Worm (Caenorhabditis elegans): ENCODE results near the gene Y73C8C.10.

The Y73C8C.10 gene

ce11 chrV:3138488-3138887, 10.9 kb upstream of the Y73C8C.10 start, which contains the start of the genes irld-3 and F02C9.1:
irld-3 (minus strand) TSS chrV:3138588.
F02C9.1 (plus strand) TSS chrV:3138703.
- TF ChIP-seq unc-62 (GFP tag; optimal IDR thresholded peaks at IDR 0.05 in 1 of 2) (peak in 1 of 2 experiments; percentile 39), unc-62 (tag; optimal IDR thresholded peaks at IDR 0.05) (no peak), lin-38 (GFP tag; IDR thresholded peaks at IDR 0.05) (no peak)

ce11 chrV:3133293-3133755, 5.8 kb upstream of the Y73C8C.10 start, which contains the start of gene F02C9.2:
F02C9.2 (plus strand) TSS chrV:3133705.
- TF ChIP-seq fos-1 (tag; optimal IDR thresholded peaks at IDR 0.05) (no peak), nhr-237 (tag; optimal IDR thresholded peaks at IDR 0.05) (no peak), set-16 (GFP tag; IDR thresholded peaks at IDR 0.05) (peak; percentile 76)

- TF ChIP-seq set-16 (GFP tag; IDR thresholded peaks at IDR 0.05) (peak; percentile 99), F44E2.7 (GFP tag; IDR thresholded peaks at IDR 0.05) (peak; percentile 62; the same call in 1 of the 2 replicates), ceh-82 (tag; optimal IDR thresholded peaks at IDR 0.05) (no peak), egl-43 (GFP tag; IDR thresholded peaks at IDR 0.05) (0 out of 2 replicates have a peak, but pooled peaks have one; percentile 11), nhr-25 (tag; optimal IDR thresholded peaks at IDR 0.05; ENCODE audit: borderline replicate concordance, insufficient read depth) (no peak), Y48G9A.11 (GFP tag; IDR thresholded peaks at IDR 0.05) (peak; percentile 41; the same call in 1 of the 2 replicates)
Observed at ce11 chrV:3132116-3132515, 4.5 kb upstream of the Y73C8C.10 start.

- TF ChIP-seq pqm-1 (tag; optimal IDR thresholded peaks at IDR 0.05) (no peak), tra-1 (GFP tag; IDR thresholded peaks at IDR 0.05) (no peak), dve-1 (tag; optimal IDR thresholded peaks at IDR 0.05; ENCODE audit: insufficient read depth) (no peak), gei-8 (GFP tag; optimal IDR thresholded peaks at IDR 0.05) (no peak), lir-3 (tag; optimal IDR thresholded peaks at IDR 0.05) (no peak), ceh-32 (tag; optimal IDR thresholded peaks at IDR 0.05; ENCODE audit: poor library complexity) (no peak), Y5F2A.4 (GFP tag; optimal IDR thresholded peaks at IDR 0.05) (no peak), nhr-41 (GFP tag; IDR thresholded peaks at IDR 0.05) (no peak), daf-8 (GFP tag; IDR thresholded peaks at IDR 0.05) (no peak), nhr-10 (tag; optimal IDR thresholded peaks at IDR 0.05) (no peak)
Observed at ce11 chrV:3128803-3129202, 1.2 kb upstream of the Y73C8C.10 start, which contains the start of gene tat-6. tat-6 (plus strand) TSS chrV:3129103.

DNA sequence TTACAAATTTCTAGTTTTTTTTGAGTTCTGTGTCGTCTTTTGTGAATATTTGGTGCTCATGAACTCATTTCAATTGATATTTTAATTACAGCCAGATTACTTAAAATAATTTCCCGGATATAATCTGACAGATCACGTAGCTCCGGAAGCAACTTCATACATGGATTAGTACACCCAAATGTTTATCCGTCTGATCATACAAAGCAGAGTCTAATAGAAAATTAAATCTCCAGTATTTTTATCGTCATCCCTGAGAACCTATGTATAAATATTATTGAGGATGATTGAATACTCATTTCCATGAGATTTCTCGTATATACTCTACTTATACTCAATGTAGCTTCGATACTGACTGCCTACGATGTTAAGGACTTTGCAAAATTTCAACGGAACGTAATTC, 2.7 kb downstream of the Y73C8C.10 start, which contains the start of gene Y73C8C.12:
Gene Y73C8C.12, plus strand, starts transcription at position 301 of the 400 bp plus-strand sequence.
- TF ChIP-seq snpc-4 (tag; optimal IDR thresholded peaks at IDR 0.05) (no peak), sdz-12 (GFP tag; optimal IDR thresholded peaks at IDR 0.05) (no peak), aha-1 (tag) (peak; percentile 28), daf-16 (GFP tag; optimal IDR thresholded peaks at IDR 0.05) (no peak), daf-16 (tag; optimal IDR thresholded peaks at IDR 0.05) (no peak), unc-39 (tag; optimal IDR thresholded peaks at IDR 0.05) (no peak)

ce11 chrV:3122403-3122802, 5.2 kb downstream of the Y73C8C.10 start:
- TF ChIP-seq daf-16 (GFP tag; optimal IDR thresholded peaks at IDR 0.05) (no peak), daf-16 (tag; optimal IDR thresholded peaks at IDR 0.05) (no peak), vab-7 (GFP tag; IDR thresholded peaks at IDR 0.05) (no peak), aha-1 (tag) (peak; percentile 93), mdl-1 (tag; optimal IDR thresholded peaks at IDR 0.05) (no peak)

DNA sequence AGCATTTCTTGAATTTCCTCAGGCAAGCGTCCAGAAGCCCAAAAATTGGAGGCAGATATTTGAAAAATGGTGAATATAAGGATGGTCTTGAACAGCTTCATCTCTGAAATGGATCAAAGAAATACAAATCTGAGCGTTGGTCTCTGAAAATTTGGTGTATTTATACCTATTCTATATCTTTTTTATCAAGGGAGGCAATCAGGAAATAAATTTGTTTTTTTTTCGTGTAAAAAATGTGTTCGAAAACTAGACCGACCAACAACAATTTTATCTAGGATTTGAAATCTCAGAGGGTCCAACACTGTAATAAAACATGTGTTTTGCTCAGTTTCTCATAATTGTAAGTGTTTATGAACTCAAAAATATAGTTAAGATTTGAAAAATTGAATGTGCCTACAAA, 5.8 kb downstream of the Y73C8C.10 start, which contains the start of gene srt-56:
Gene srt-56, minus strand, starts transcription at position 101 of the 400 bp plus-strand sequence.
- peak; percentile 49 for TF ChIP-seq aha-1 (tag)
- TF ChIP-seq lsy-2 (tag; optimal IDR thresholded peaks at IDR 0.05): no peak
